Worm (Caenorhabditis elegans) whole organism, L2 larva: ENCODE data around the gene F54C9.7.

Experiments
- R02D3.7 ChIP-seq: fragments of 150-350 bp; optimal IDR thresholded peaks from 2 replicates; lab custom pipeline; 2014; ENCODE audit warnings: missing biosample characterization, missing genetic modification characterization
- blmp-1 ChIP-seq: sonication (generic microtip); optimal IDR thresholded peaks from 2 replicates; lab custom pipeline; 2017; ENCODE audit warnings: missing genetic modification characterization, mild to moderate bottlenecking, missing compliant biosample characterization, antibody characterized with exemption, moderate library complexity; ENCODE audit not compliant: insufficient read depth
- dmd-4 ChIP-seq: sonication (generic microtip); optimal IDR thresholded peaks from 2 replicates; lab custom pipeline; 2017; ENCODE audit warnings: missing biosample characterization, missing genetic modification characterization
- fos-1 ChIP-seq: fragments of 150-350 bp; optimal IDR thresholded peaks from 2 replicates; lab custom pipeline; 2014; ENCODE audit warnings: missing biosample characterization, missing genetic modification characterization
- gmeb-1 ChIP-seq: fragments of 150-350 bp; optimal IDR thresholded peaks from 2 replicates; lab custom pipeline; 2014; ENCODE audit warnings: missing biosample characterization, missing genetic modification characterization
- lin-11 ChIP-seq: fragments of 150-350 bp; sonication (generic microtip); optimal IDR thresholded peaks from 2 replicates; lab custom pipeline; 2014; ENCODE audit warnings: missing biosample characterization, missing genetic modification characterization, inconsistent platforms, mixed read lengths
- lin-39 ChIP-seq: fragments of 150-350 bp; optimal IDR thresholded peaks from 2 replicates; lab custom pipeline; 2014; ENCODE audit warnings: missing biosample characterization, missing genetic modification reagents, missing genetic modification characterization
- mdl-1 ChIP-seq, 2 experiments: fragments of 150-350 bp in 1 of 2; sonication (generic microtip) in 1 of 2; optimal IDR thresholded peaks; 2 replicates each; lab custom pipeline; 2017; ENCODE audit warnings: missing biosample characterization in 2 of 2, missing genetic modification characterization in 2 of 2
- nhr-11 ChIP-seq: fragments of 150-350 bp; optimal IDR thresholded peaks from 2 replicates; lab custom pipeline; 2014; ENCODE audit warnings: missing biosample characterization, missing genetic modification characterization
- nhr-12 ChIP-seq: fragments of 150-350 bp; optimal IDR thresholded peaks from 2 replicates; lab custom pipeline; 2014; ENCODE audit warnings: missing biosample characterization, missing genetic modification characterization
- skn-1 ChIP-seq: sonication (generic microtip); optimal IDR thresholded peaks from 2 replicates; lab custom pipeline; 2017; ENCODE audit warnings: missing biosample characterization, missing genetic modification characterization
- unc-39 ChIP-seq: fragments of 150-350 bp; optimal IDR thresholded peaks from 2 replicates; lab custom pipeline; 2014; ENCODE audit warnings: missing biosample characterization, missing genetic modification characterization

DNA sequence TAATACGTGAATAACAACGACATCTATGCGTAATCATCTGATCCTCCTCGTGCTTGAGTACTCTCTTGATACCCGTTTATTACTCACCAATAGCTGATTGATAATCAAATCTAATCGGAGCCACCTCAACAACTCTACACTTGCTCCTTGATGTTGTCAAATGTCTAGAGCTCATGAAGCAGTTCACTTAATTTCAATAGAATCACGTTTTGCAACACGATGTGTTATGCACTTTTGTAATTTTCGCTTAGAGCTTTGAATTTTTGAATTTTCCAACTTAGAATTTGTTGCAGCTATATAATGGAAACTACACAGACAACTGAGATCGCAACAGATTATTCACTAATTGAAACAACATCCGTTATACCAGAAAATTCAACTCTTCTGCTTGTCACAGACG, 39.3 kb downstream of the F54C9.7 start, which contains the start of gene T22C8.1:
- TF ChIP-seq unc-39 (tag; lab: Kevin White, UChicago) (no peak), fos-1 (tag; lab: Kevin White, UChicago) (no peak), blmp-1 (tag; lab: Kevin White, UChicago) (no peak), skn-1 (tag; lab: Kevin White, UChicago) (no peak), nhr-11 (tag; lab: Kevin White, UChicago) (no peak), mdl-1 (tag; optimal IDR thresholded peaks at IDR 0.05; lab: Kevin White, UChicago) (no peak), R02D3.7 (tag; lab: Kevin White, UChicago) (no peak), nhr-12 (tag; lab: Kevin White, UChicago) (no peak), gmeb-1 (tag; lab: Kevin White, UChicago) (no peak), dmd-4 (no peak), lin-39 (tag; lab: Kevin White, UChicago) (no peak), lin-11 (no peak)
